Fruit fly (Drosophila melanogaster): Measurements from ENCODE around the gene TfIIA-L.

The TfIIA-L gene

dm6 chr3R:27208724-27209343, 42.1 kb upstream of the TfIIA-L start (continued):
- TF ChIP-seq Bgb (GFP tag; IDR thresholded peaks at IDR 0.05; ENCODE audit: partially characterized antibody) (no peak), slp2 (GFP tag; optimal IDR thresholded peaks at IDR 0.05) (no peak), CG8478 (optimal IDR thresholded peaks at IDR 0.05) (no peak), CG32772 (GFP tag; IDR thresholded peaks at IDR 0.05) (no peak), Nf-YA (GFP tag; IDR thresholded peaks at IDR 0.05) (peak; percentile 64), CG9876 (GFP tag; optimal IDR thresholded peaks at IDR 0.05) (peak; percentile 58), CG13424 (tag; optimal IDR thresholded peaks at IDR 0.05) (peak; percentile 22), CG18262 (tag; optimal IDR thresholded peaks at IDR 0.05) (peak; percentile 39), ranshi (GFP tag; IDR thresholded peaks at IDR 0.05) (0 out of 2 replicates have a peak, but pooled peaks have one; percentile 43), CG42726 (GFP tag; IDR thresholded peaks at IDR 0.05; ENCODE audit: partially characterized antibody) (no peak), YL-1 (GFP tag; optimal IDR thresholded peaks at IDR 0.05) (peak; percentile 18), kni (GFP tag; optimal IDR thresholded peaks at IDR 0.05) (peak; percentile 89), CG14014 (GFP tag; IDR thresholded peaks at IDR 0.05) (peak; percentile 27; the same call in 1 of the 2 replicates), CG3163 (GFP tag; optimal IDR thresholded peaks at IDR 0.05) (no peak), cato (GFP tag; optimal IDR thresholded peaks at IDR 0.05; ENCODE audit: borderline replicate concordance) (peak; percentile 28), HLHmδ (GFP tag; optimal IDR thresholded peaks at IDR 0.05) (peak; percentile 23), hth (optimal IDR thresholded peaks at IDR 0.05) (no peak), Atf3 (GFP tag; optimal IDR thresholded peaks at IDR 0.05) (peak; percentile 15), CG9797 (GFP tag; optimal IDR thresholded peaks at IDR 0.05) (no peak), sqz (GFP tag; optimal IDR thresholded peaks at IDR 0.05) (peak; percentile 1), CG12299 (tag; optimal IDR thresholded peaks at IDR 0.05) (no peak), CoRest (tag; optimal IDR thresholded peaks at IDR 0.05) (peak; percentile 19), klu (GFP tag; IDR thresholded peaks at IDR 0.05) (0 out of 2 replicates have a peak, but pooled peaks have one; percentile 42), salm (tag; optimal IDR thresholded peaks at IDR 0.05) (peak; percentile 19), unc-4 (GFP tag; IDR thresholded peaks at IDR 0.05; ENCODE audit: partially characterized antibody) (no peak), CG30403 (GFP tag; optimal IDR thresholded peaks at IDR 0.05) (no peak), PHDP (tag; optimal IDR thresholded peaks at IDR 0.05) (peak; percentile 18), fru (optimal IDR thresholded peaks at IDR 0.05) (no peak), CG32532 (GFP tag; IDR thresholded peaks at IDR 0.05) (peak; percentile 38; the same call in 1 of the 2 replicates), wdn (GFP tag; IDR thresholded peaks at IDR 0.05) (no peak), Stat92E (GFP tag; optimal IDR thresholded peaks at IDR 0.05) (no peak), CG10366 (GFP tag; IDR thresholded peaks at IDR 0.05) (no peak), CG6854 (GFP tag; optimal IDR thresholded peaks at IDR 0.05) (no peak), CG5953 (GFP tag; IDR thresholded peaks at IDR 0.05) (peak; percentile 59; the same call in 1 of the 2 replicates), Ptx1 (GFP tag; IDR thresholded peaks at IDR 0.05) (0 out of 2 replicates have a peak, but pooled peaks have one; percentile 15), pho (GFP tag; optimal IDR thresholded peaks at IDR 0.05) (peak; percentile 19), cg (GFP tag; optimal IDR thresholded peaks at IDR 0.05) (no peak), CG18599 (GFP tag; optimal IDR thresholded peaks at IDR 0.05) (peak; percentile 40), ttk (GFP tag; IDR thresholded peaks at IDR 0.05) (no peak), Dbx (GFP tag; IDR thresholded peaks at IDR 0.05) (0 out of 3 replicates have a peak, but pooled peaks have one; percentile 42), CG6654 (GFP tag; optimal IDR thresholded peaks at IDR 0.05) (no peak), disco-r (GFP tag; optimal IDR thresholded peaks at IDR 0.05) (no peak), Sox100B (GFP tag; optimal IDR thresholded peaks at IDR 0.05) (peak; percentile 80), CG11085 (GFP tag; IDR thresholded peaks at IDR 0.05) (0 out of 2 replicates have a peak, but pooled peaks have one; percentile 38), jigr1 (GFP tag; IDR thresholded peaks at IDR 0.05) (no peak), CG17829 (tag; optimal IDR thresholded peaks at IDR 0.05) (no peak), Sox102F (GFP tag; optimal IDR thresholded peaks at IDR 0.05) (peak; percentile 12), bowl (GFP tag; IDR thresholded peaks at IDR 0.05) (no peak), tna (GFP tag; IDR thresholded peaks at IDR 0.05; ENCODE audit: partially characterized antibody) (no peak), Myb (GFP tag; optimal IDR thresholded peaks at IDR 0.05) (no peak), h (optimal IDR thresholded peaks at IDR 0.05) (no peak)

Data from whole organism, embryonic.